Fruit fly (Drosophila melanogaster) whole organism, embryonic: Measurements from ENCODE around the gene Fit2.

Experiments used
- Atf3 ChIP-seq: fragments of 200-800 bp; sonication (Bioruptor generic); optimal IDR thresholded peaks from 3 replicates; lab custom pipeline; 2016; ENCODE audit warnings: missing biosample characterization, missing genetic modification characterization
- Atf6 ChIP-seq: fragments of 200-800 bp; sonication (Bioruptor generic); IDR thresholded peaks from 2 replicates; pipeline ENCODE4 v1.3.6; 2022; ENCODE audit warnings: missing biosample characterization, missing genetic modification characterization
- CG10543 ChIP-seq: fragments of 200-800 bp; sonication (Bioruptor generic); optimal IDR thresholded peaks from 3 replicates; lab custom pipeline; 2017; ENCODE audit warnings: missing biosample characterization, mild to moderate bottlenecking, missing genetic modification characterization, moderate library complexity
- CG10654 ChIP-seq: fragments of 200-800 bp; sonication (Bioruptor generic); optimal IDR thresholded peaks from 2 replicates; lab custom pipeline; 2016; ENCODE audit warnings: missing biosample characterization, missing genetic modification characterization
- CG11085 ChIP-seq: fragments of 200-800 bp; sonication (Bioruptor generic); IDR thresholded peaks from 2 replicates; pipeline ENCODE4 v1.3.6; 2022; ENCODE audit warnings: missing biosample characterization, missing genetic modification characterization
- CG12155 ChIP-seq: fragments of 200-800 bp; sonication (Bioruptor generic); optimal IDR thresholded peaks from 3 replicates; lab custom pipeline; 2016; ENCODE audit warnings: missing biosample characterization, missing genetic modification characterization
- CG12219 ChIP-seq: fragments of 200-800 bp; sonication (Bioruptor generic); optimal IDR thresholded peaks from 3 replicates; lab custom pipeline; 2018; ENCODE audit warnings: missing biosample characterization, mild to moderate bottlenecking, missing genetic modification characterization
- CG13123 ChIP-seq: fragments of 200-800 bp; sonication (Bioruptor generic); optimal IDR thresholded peaks from 2 replicates; lab custom pipeline; 2016; ENCODE audit warnings: missing biosample characterization, missing genetic modification characterization
- CG13287 ChIP-seq: fragments of 200-800 bp; sonication (Bioruptor generic); IDR thresholded peaks from 2 replicates; pipeline ENCODE4 v1.3.6; 2022; ENCODE audit warnings: missing biosample characterization, missing genetic modification characterization; ENCODE audit not compliant: partially characterized antibody
- CG16863 ChIP-seq: fragments of 200-800 bp; sonication (Bioruptor generic); optimal IDR thresholded peaks from 3 replicates; lab custom pipeline; 2016; ENCODE audit warnings: missing biosample characterization, missing genetic modification characterization
- CG17912 ChIP-seq: fragments of 200-800 bp; sonication (Bioruptor generic); optimal IDR thresholded peaks from 2 replicates; lab custom pipeline; 2018; ENCODE audit warnings: missing biosample characterization, mild to moderate bottlenecking, missing genetic modification characterization
- CG2116 ChIP-seq: fragments of 200-800 bp; sonication (Bioruptor generic); optimal IDR thresholded peaks from 3 replicates; lab custom pipeline; 2018; ENCODE audit warnings: missing biosample characterization, mild to moderate bottlenecking, missing genetic modification characterization
- CG2199 ChIP-seq: fragments of 200-800 bp; sonication (Bioruptor generic); IDR thresholded peaks from 3 replicates; pipeline ENCODE4 v1.3.6; 2022; ENCODE audit warnings: missing biosample characterization, missing genetic modification characterization
- CG3847 ChIP-seq: fragments of 200-800 bp; sonication (Bioruptor generic); IDR thresholded peaks from 2 replicates; pipeline ENCODE4 v1.3.6; 2022; ENCODE audit warnings: missing biosample characterization, missing genetic modification characterization
- CG5953 ChIP-seq: fragments of 200-800 bp; sonication (Bioruptor generic); IDR thresholded peaks from 2 replicates; pipeline ENCODE4 v1.3.6; 2022; ENCODE audit warnings: missing biosample characterization, missing genetic modification characterization
- CG7928 ChIP-seq: fragments of 200-800 bp; sonication (Bioruptor generic); optimal IDR thresholded peaks from 2 replicates; lab custom pipeline; 2017; ENCODE audit warnings: missing biosample characterization, mild to moderate bottlenecking, missing genetic modification characterization
- CG7963 ChIP-seq: fragments of 200-800 bp; sonication (Bioruptor generic); IDR thresholded peaks from 3 replicates; pipeline ENCODE4 v1.3.6; 2022; ENCODE audit warnings: missing biosample characterization, missing genetic modification characterization; ENCODE audit not compliant: partially characterized antibody
- CG8281 ChIP-seq: fragments of 200-800 bp; sonication (Bioruptor generic); optimal IDR thresholded peaks from 2 replicates; lab custom pipeline; 2018; ENCODE audit warnings: missing biosample characterization, mild to moderate bottlenecking, missing genetic modification characterization, moderate library complexity
- CG8765 ChIP-seq: fragments of 200-800 bp; sonication (Bioruptor generic); IDR thresholded peaks from 2 replicates; pipeline ENCODE4 v1.3.6; 2022; ENCODE audit warnings: missing biosample characterization, missing genetic modification characterization
- CG9932 ChIP-seq: fragments of 200-800 bp; sonication (Bioruptor generic); IDR thresholded peaks from 2 replicates; pipeline ENCODE4 v1.3.6; 2022; ENCODE audit warnings: missing biosample characterization, missing genetic modification characterization
- CkIIα-i1 ChIP-seq: fragments of 200-800 bp; sonication (Bioruptor generic); IDR thresholded peaks from 2 replicates; pipeline ENCODE4 v1.3.6; 2022; ENCODE audit warnings: missing biosample characterization, missing genetic modification characterization
- Dbx ChIP-seq: fragments of 200-800 bp; sonication (Bioruptor generic); IDR thresholded peaks from 3 replicates; pipeline ENCODE4 v1.3.6; 2022; ENCODE audit warnings: missing biosample characterization, missing genetic modification characterization
- ERR ChIP-seq: fragments of 200-800 bp; sonication (Bioruptor generic); optimal IDR thresholded peaks from 2 replicates; lab custom pipeline; 2016; ENCODE audit warnings: missing biosample characterization, missing genetic modification characterization
- Gug ChIP-seq: fragments of 200-800 bp; sonication (Bioruptor generic); IDR thresholded peaks from 4 replicates; pipeline ENCODE4 v1.3.6; 2022; ENCODE audit warnings: missing biosample characterization, missing genetic modification characterization
- HLH3B ChIP-seq: fragments of 200-800 bp; sonication (Bioruptor generic); IDR thresholded peaks from 2 replicates; pipeline ENCODE4 v1.3.6; 2022; ENCODE audit warnings: missing biosample characterization, missing genetic modification characterization
- HLH4C ChIP-seq: fragments of 200-800 bp; sonication (Bioruptor generic); IDR thresholded peaks from 3 replicates; pipeline ENCODE4 v1.3.6; 2022; ENCODE audit warnings: missing biosample characterization, missing genetic modification characterization; ENCODE audit not compliant: partially characterized antibody
- Hr39 ChIP-seq: fragments of >200 bp; optimal IDR thresholded peaks from 2 replicates; lab custom pipeline; 2017
- Max ChIP-seq: fragments of 200-800 bp; sonication (Bioruptor generic); optimal IDR thresholded peaks from 2 replicates; lab custom pipeline; 2016; ENCODE audit warnings: missing biosample characterization, mild to moderate bottlenecking, missing genetic modification characterization
- Med ChIP-seq: fragments of 200-800 bp; sonication (Bioruptor generic); peaks from one replicate; lab custom pipeline; 2016; ENCODE audit warnings: missing biosample characterization, missing genetic modification characterization, mild to moderate bottlenecking, inconsistent platforms, moderate library complexity
- Opbp ChIP-seq: fragments of 200-800 bp; sonication (Bioruptor generic); IDR thresholded peaks from 3 replicates; pipeline ENCODE4 v1.3.6; 2022; ENCODE audit warnings: missing biosample characterization, missing genetic modification characterization; ENCODE audit not compliant: partially characterized antibody
- Rfx ChIP-seq: fragments of 200-800 bp; sonication (Bioruptor generic); IDR thresholded peaks from 2 replicates; pipeline ENCODE4 v1.3.6; 2022; ENCODE audit warnings: missing biosample characterization, missing genetic modification characterization
- Usf ChIP-seq: fragments of 200-800 bp; sonication (Bioruptor generic); optimal IDR thresholded peaks from 2 replicates; lab custom pipeline; 2017; ENCODE audit warnings: missing genotype, missing biosample characterization, missing genetic modification characterization
- amos ChIP-seq: fragments of 200-800 bp; sonication (Bioruptor generic); IDR thresholded peaks from 2 replicates; pipeline ENCODE4 v1.3.6; 2022; ENCODE audit warnings: missing biosample characterization, missing genetic modification characterization; ENCODE audit not compliant: partially characterized antibody
- cas ChIP-seq: fragments of 200-800 bp; sonication (Bioruptor generic); IDR thresholded peaks from 2 replicates; pipeline ENCODE4 v1.3.6; 2022; ENCODE audit warnings: missing biosample characterization, missing genetic modification characterization
- cato ChIP-seq: fragments of 200-800 bp; sonication (Bioruptor generic); optimal IDR thresholded peaks from 2 replicates; lab custom pipeline; 2016; ENCODE audit warnings: missing biosample characterization, missing genetic modification characterization, borderline replicate concordance
- cg ChIP-seq: fragments of 200-800 bp; sonication (Bioruptor generic); optimal IDR thresholded peaks from 3 replicates; lab custom pipeline; 2019; ENCODE audit warnings: missing biosample characterization, mild to moderate bottlenecking, missing genetic modification characterization, moderate library complexity
- chinmo ChIP-seq: fragments of 200-800 bp; sonication (Bioruptor generic); IDR thresholded peaks from 4 replicates; pipeline ENCODE4 v1.3.6; 2022; ENCODE audit warnings: missing biosample characterization, missing genetic modification characterization; ENCODE audit not compliant: partially characterized antibody
- chn ChIP-seq: fragments of 200-800 bp; sonication (Bioruptor generic); optimal IDR thresholded peaks from 2 replicates; lab custom pipeline; 2016; ENCODE audit warnings: missing biosample characterization, missing genetic modification characterization
- exex ChIP-seq: fragments of 200-800 bp; sonication (Bioruptor generic); optimal IDR thresholded peaks from 4 replicates; lab custom pipeline; 2018; ENCODE audit warnings: missing biosample characterization, mild to moderate bottlenecking, missing genetic modification characterization, moderate library complexity
- fd64A ChIP-seq: fragments of 200-800 bp; sonication (Bioruptor generic); optimal IDR thresholded peaks from 3 replicates; lab custom pipeline; 2018; ENCODE audit warnings: missing biosample characterization, mild to moderate bottlenecking, missing genetic modification characterization
- lab ChIP-seq: fragments of 200-800 bp; sonication (Bioruptor generic); optimal IDR thresholded peaks from 3 replicates; lab custom pipeline; 2017; ENCODE audit warnings: missing biosample characterization, missing genetic modification characterization, mild to moderate bottlenecking, moderate library complexity, missing genetic modification reagents
- p53 ChIP-seq: fragments of 200-800 bp; sonication (Bioruptor generic); optimal IDR thresholded peaks from 2 replicates; lab custom pipeline; 2016; ENCODE audit warnings: missing biosample characterization, missing genetic modification characterization
- pum ChIP-seq: fragments of 200-800 bp; sonication (Bioruptor generic); optimal IDR thresholded peaks from 2 replicates; lab custom pipeline; 2016; ENCODE audit warnings: missing biosample characterization, missing genetic modification characterization
- pzg ChIP-seq: fragments of 200-800 bp; sonication (Bioruptor generic); optimal IDR thresholded peaks from 3 replicates; lab custom pipeline; 2018; ENCODE audit warnings: missing biosample characterization, mild to moderate bottlenecking, missing genetic modification characterization, moderate library complexity
- rib ChIP-seq: fragments of 200-800 bp; sonication (Bioruptor generic); IDR thresholded peaks from 2 replicates; pipeline ENCODE4 v1.3.6; 2022; ENCODE audit warnings: missing biosample characterization, missing genetic modification characterization
- sens-2 ChIP-seq: fragments of 200-800 bp; sonication (Bioruptor generic); IDR thresholded peaks from 2 replicates; pipeline ENCODE4 v1.3.6; 2022; ENCODE audit warnings: missing biosample characterization, missing genetic modification characterization
- sim ChIP-seq: fragments of 200-800 bp; sonication (Bioruptor generic); IDR thresholded peaks from 2 replicates; pipeline ENCODE4 v1.3.6; 2022; ENCODE audit warnings: missing biosample characterization, missing genetic modification characterization
- slbo ChIP-seq: fragments of 200-800 bp; sonication (Bioruptor generic); IDR thresholded peaks from 2 replicates; pipeline ENCODE4 v1.3.6; 2022; ENCODE audit warnings: missing biosample characterization, missing genetic modification characterization

Fit2 gene

dm6 chr3L:17008911-17009364, 15.2 kb upstream of the Fit2 start (continued):
- TF ChIP-seq slbo (0 out of 2 replicates have a peak, but pooled peaks have one; percentile 15), Med (GFP tag; lab: Kevin White, UChicago) (peak; percentile 72), CG10654 (GFP tag; lab: Kevin White, UChicago) (no peak), cas (no peak), HLH3B (GFP tag; lab: Robert Waterston, UW) (no peak), cato (GFP tag; lab: Kevin White, UChicago) (no peak), rib (GFP tag; lab: Robert Waterston, UW) (peak; percentile 34; the same call in 1 of the 2 replicates), CG17912 (no peak), CG3847 (GFP tag; lab: Robert Waterston, UW) (no peak), CG8765 (GFP tag; lab: Robert Waterston, UW) (no peak), Dbx (GFP tag; lab: Robert Waterston, UW) (0 out of 3 replicates have a peak, but pooled peaks have one; percentile 19), chinmo (GFP tag; lab: Robert Waterston, UW) (0 out of 4 replicates have a peak, but pooled peaks have one; percentile 6), Usf (GFP tag; lab: Kevin White, UChicago) (no peak), Rfx (GFP tag; lab: Robert Waterston, UW) (peak; percentile 26; the same call in 1 of the 2 replicates), sens-2 (GFP tag; lab: Robert Waterston, UW) (peak; percentile 32; the same call in 1 of the 2 replicates), CG7928 (no peak), CG8281 (tag; lab: Kevin White, UChicago) (no peak), Atf3 (GFP tag; lab: Kevin White, UChicago) (no peak), CG10543 (peak; percentile 25), Max (GFP tag; lab: Kevin White, UChicago) (no peak), CG9932 (GFP tag; lab: Robert Waterston, UW) (peak; percentile 37; the same call in 1 of the 2 replicates), CG2199 (GFP tag; lab: Robert Waterston, UW) (0 out of 3 replicates have a peak, but pooled peaks have one; percentile 54), lab (GFP tag; lab: Kevin White, UChicago) (peak; percentile 15)
- TF ChIP-seq, all 482 proteins: peak for 29

DNA sequence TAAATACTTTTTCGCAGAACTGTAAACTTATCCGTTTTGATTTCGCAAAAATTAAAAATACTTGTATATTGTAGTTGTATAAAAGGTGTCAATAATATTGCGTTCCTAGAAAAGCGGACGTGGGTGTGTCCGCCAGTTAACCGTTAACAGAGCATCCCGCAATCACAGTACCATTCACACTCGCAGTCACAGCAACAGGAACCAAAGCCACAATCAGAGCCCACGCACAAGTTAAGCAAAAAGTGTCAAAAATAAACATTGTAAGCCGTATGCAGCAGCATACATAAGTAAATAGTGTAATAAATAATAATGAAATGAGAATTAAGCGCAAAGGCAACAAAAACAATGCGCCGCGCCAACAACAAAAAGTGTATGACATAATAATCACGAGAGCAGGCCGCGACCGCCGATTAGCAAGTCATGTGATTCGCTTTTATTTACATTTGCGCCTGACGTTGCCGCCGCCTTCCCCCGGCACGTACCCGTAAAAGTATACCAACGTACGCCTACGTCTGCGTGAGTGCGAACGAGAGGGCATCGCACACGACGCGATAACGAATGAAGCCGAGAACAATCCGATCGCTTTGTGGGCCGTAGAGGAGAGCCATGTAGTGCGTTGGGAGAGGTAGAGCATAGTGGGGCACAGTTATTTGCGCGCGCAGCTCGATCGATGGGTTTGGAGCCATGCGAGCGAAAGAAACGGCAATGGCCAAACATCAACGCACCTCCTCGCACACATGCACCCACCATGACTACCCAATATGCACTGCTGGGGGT, 14.2 kb upstream of the Fit2 start:
- TF ChIP-seq CG12219 (GFP tag; lab: Kevin White, UChicago) (no peak), pzg (GFP tag; lab: Kevin White, UChicago) (peak; percentile 11), CkIIα-i1 (GFP tag; lab: Robert Waterston, UW) (no peak), Hr39 (no peak), CG16863 (GFP tag; lab: Kevin White, UChicago) (no peak), CG13287 (GFP tag; lab: Robert Waterston, UW) (peak; percentile 64), cg (GFP tag; lab: Kevin White, UChicago) (peak; percentile 60), HLH4C (GFP tag; lab: Robert Waterston, UW) (no peak), CG13123 (GFP tag; lab: Kevin White, UChicago) (no peak), Atf6 (GFP tag; lab: Robert Waterston, UW) (peak; percentile 7; the same call in 1 of the 2 replicates), Gug (GFP tag; lab: Robert Waterston, UW) (no peak), CG2116 (GFP tag; lab: Kevin White, UChicago) (no peak), pum (GFP tag; lab: Kevin White, UChicago) (no peak), CG7963 (0 out of 3 replicates have a peak, but pooled peaks have one; percentile 45), p53 (GFP tag; lab: Kevin White, UChicago) (no peak), chn (peak; percentile 51), fd64A (peak; percentile 43), amos (GFP tag; lab: Robert Waterston, UW) (peak; percentile 31; the same call in 1 of the 2 replicates), ERR (GFP tag; lab: Kevin White, UChicago) (no peak), Opbp (peak; percentile 66), sim (GFP tag; lab: Robert Waterston, UW) (no peak), CG11085 (0 out of 2 replicates have a peak, but pooled peaks have one; percentile 8), CG12155 (GFP tag; lab: Kevin White, UChicago) (peak; percentile 19), CG5953 (GFP tag; lab: Robert Waterston, UW) (0 out of 2 replicates have a peak, but pooled peaks have one; percentile 10), exex (tag; lab: Kevin White, UChicago) (peak; percentile 95), CG7928 (no peak)
